Fruit fly (Drosophila melanogaster) whole organism, pupa: ENCODE data around the gene MYPT-75D.
A peak's percentile ranks its signal among the peaks of the same experiment; 100 is the strongest.

Source experiments
- CG10348 ChIP-seq: fragments of 200-800 bp; sonication (Bioruptor generic); IDR thresholded peaks from 2 replicates; pipeline ENCODE4 v1.3.6; 2022; ENCODE audit warnings: missing biosample characterization, missing genetic modification characterization
- CG12605 ChIP-seq: fragments of 200-800 bp; sonication (Bioruptor generic); IDR thresholded peaks from 2 replicates; pipeline ENCODE4 v1.3.6; 2022; ENCODE audit warnings: missing biosample characterization, missing genetic modification characterization
- CG13204 ChIP-seq: fragments of 200-800 bp; sonication (Bioruptor generic); optimal IDR thresholded peaks from 2 replicates; lab custom pipeline; 2018; ENCODE audit warnings: missing biosample characterization, mild to moderate bottlenecking, missing genetic modification characterization, moderate library complexity
- CG14655 ChIP-seq: fragments of 200-800 bp; sonication (Bioruptor generic); optimal IDR thresholded peaks from 3 replicates; lab custom pipeline; 2017; ENCODE audit warnings: mild to moderate bottlenecking, missing biosample characterization, missing genetic modification reagents, missing genetic modification characterization
- CG15710 ChIP-seq: fragments of 200-800 bp; sonication (Bioruptor generic); optimal IDR thresholded peaks from 2 replicates; lab custom pipeline; 2018; ENCODE audit warnings: missing biosample characterization, mild to moderate bottlenecking, missing genetic modification characterization, moderate library complexity
- CG17806 ChIP-seq: fragments of 200-800 bp; sonication (Bioruptor generic); optimal IDR thresholded peaks from 2 replicates; lab custom pipeline; 2018; ENCODE audit warnings: missing biosample characterization, mild to moderate bottlenecking, missing genetic modification characterization, moderate library complexity
- CG32121 ChIP-seq: fragments of 200-800 bp; sonication (Bioruptor generic); IDR thresholded peaks from 2 replicates; pipeline ENCODE4 v1.3.6; 2022; ENCODE audit warnings: missing biosample characterization, missing genetic modification characterization
- CG34367 ChIP-seq: fragments of 200-800 bp; sonication (Bioruptor generic); optimal IDR thresholded peaks from 2 replicates; lab custom pipeline; 2018; ENCODE audit warnings: missing biosample characterization, mild to moderate bottlenecking, missing genetic modification characterization
- CG4496 ChIP-seq: fragments of 200-800 bp; sonication (Bioruptor generic); IDR thresholded peaks from 3 replicates; pipeline ENCODE4 v1.3.6; 2022; ENCODE audit warnings: missing biosample characterization, missing genetic modification characterization
- CG8159 ChIP-seq: fragments of 200-800 bp; sonication (Bioruptor generic); optimal IDR thresholded peaks from 3 replicates; lab custom pipeline; 2018; ENCODE audit warnings: missing biosample characterization, mild to moderate bottlenecking, missing genetic modification characterization, moderate library complexity
- CG8301 ChIP-seq: fragments of 200-800 bp; sonication (Bioruptor generic); optimal IDR thresholded peaks from 2 replicates; lab custom pipeline; 2018; ENCODE audit warnings: missing biosample characterization, mild to moderate bottlenecking, missing genetic modification characterization
- CG9948 ChIP-seq: fragments of 200-800 bp; sonication (Bioruptor generic); optimal IDR thresholded peaks from 2 replicates; lab custom pipeline; 2018; ENCODE audit warnings: missing biosample characterization, mild to moderate bottlenecking, missing genetic modification characterization, moderate library complexity
- D1 ChIP-seq: fragments of 200-800 bp; sonication (Bioruptor generic); optimal IDR thresholded peaks from 2 replicates; lab custom pipeline; 2018; ENCODE audit warnings: missing biosample characterization, mild to moderate bottlenecking, missing genetic modification characterization, moderate library complexity
- EcR ChIP-seq: fragments of 200-800 bp; sonication (Bioruptor generic); optimal IDR thresholded peaks from 3 replicates; lab custom pipeline; 2019; ENCODE audit warnings: missing biosample characterization, missing genetic modification characterization, mild to moderate bottlenecking, moderate library complexity, missing genetic modification reagents
- Ets98B ChIP-seq: fragments of 200-800 bp; sonication (Bioruptor generic); IDR thresholded peaks from 2 replicates; pipeline ENCODE4 v1.3.6; 2022; ENCODE audit warnings: missing biosample characterization, missing genetic modification characterization
- Pif1A ChIP-seq: fragments of 200-800 bp; sonication (Bioruptor generic); optimal IDR thresholded peaks from 3 replicates; lab custom pipeline; 2016; ENCODE audit warnings: missing biosample characterization, missing genetic modification characterization
- Pif1B ChIP-seq: fragments of 200-800 bp; sonication (Bioruptor generic); optimal IDR thresholded peaks from 3 replicates; lab custom pipeline; 2016; ENCODE audit warnings: missing biosample characterization, missing genetic modification characterization
- Snoo ChIP-seq: fragments of 200-800 bp; sonication (Bioruptor generic); optimal IDR thresholded peaks from 3 replicates; lab custom pipeline; 2017; ENCODE audit warnings: missing biosample characterization, mild to moderate bottlenecking, missing genetic modification characterization, inconsistent platforms
- fd96Ca ChIP-seq: fragments of 200-800 bp; sonication (Bioruptor generic); IDR thresholded peaks from 3 replicates; pipeline ENCODE4 v1.3.6; 2022; ENCODE audit warnings: missing biosample characterization, missing genetic modification characterization
- gl ChIP-seq: fragments of 200-800 bp; sonication (Bioruptor generic); optimal IDR thresholded peaks from 2 replicates; lab custom pipeline; 2018; ENCODE audit warnings: missing biosample characterization, mild to moderate bottlenecking, missing genetic modification characterization
- rn ChIP-seq: fragments of 200-800 bp; sonication (Bioruptor generic); IDR thresholded peaks from 2 replicates; pipeline ENCODE4 v1.3.6; 2022; ENCODE audit warnings: missing biosample characterization, missing genetic modification characterization

The MYPT-75D gene

DNA sequence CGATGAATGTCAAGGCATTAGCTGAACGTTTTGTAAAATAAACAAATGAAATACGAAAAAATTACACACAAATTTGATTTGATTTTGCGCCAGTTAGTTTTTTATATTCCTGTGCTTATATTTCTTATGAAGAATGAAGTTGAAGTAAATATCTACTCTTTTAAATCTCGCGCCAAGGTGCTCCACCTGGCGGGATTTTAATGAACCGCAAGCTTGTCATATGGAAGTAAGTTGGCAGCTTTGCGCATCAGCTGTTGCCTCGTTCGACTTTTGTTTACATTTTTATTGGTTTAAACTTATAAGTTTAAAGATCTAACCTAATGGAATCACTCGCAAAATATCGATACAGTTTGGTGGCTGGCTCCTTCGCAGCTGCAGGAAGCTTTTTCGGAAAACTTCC is 41.4 kb downstream of the MYPT-75D start, which contains the start of gene CG42495:
Gene CG42495, plus strand, starts transcription at position 247 of the 400 bp plus-strand sequence.
- no peak for TF ChIP-seq rn (GFP tag; lab: Robert Waterston, UW)
- no peak for TF ChIP-seq CG14655 (GFP tag; lab: Kevin White, UChicago)
- no peak for TF ChIP-seq CG15710
- TF ChIP-seq CG8301, result no peak
- TF ChIP-seq D1 (tag; lab: Kevin White, UChicago), result peak; percentile 47
- no peak for TF ChIP-seq CG4496 (GFP tag; lab: Robert Waterston, UW)

DNA sequence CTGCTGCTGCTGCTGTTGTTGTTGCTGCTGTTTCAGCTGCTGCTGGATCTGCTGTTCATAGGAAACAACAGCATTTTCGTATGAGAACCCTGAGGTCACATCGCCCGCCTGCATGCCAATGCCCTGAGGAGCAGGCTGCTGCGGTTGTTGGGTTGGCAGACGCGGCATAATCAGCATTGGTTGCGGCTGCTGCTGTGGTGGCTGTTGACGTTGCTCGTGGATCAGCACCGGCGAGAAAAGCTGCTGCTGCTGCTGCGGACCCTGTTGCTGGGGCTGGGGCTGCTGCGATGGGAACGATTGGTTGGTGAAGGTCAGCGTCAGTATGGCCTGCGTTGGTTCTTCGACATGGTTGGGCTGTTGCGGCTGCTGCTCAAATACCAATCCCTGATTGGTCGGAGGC is 44.1 kb downstream of the MYPT-75D start:
- TF ChIP-seq EcR (GFP tag; lab: Kevin White, UChicago), result no peak
- TF ChIP-seq CG8301, result no peak
- no peak for TF ChIP-seq CG9948 (tag; lab: Kevin White, UChicago)
- TF ChIP-seq CG4496 (GFP tag; lab: Robert Waterston, UW), result no peak
- no peak for TF ChIP-seq Pif1B

DNA sequence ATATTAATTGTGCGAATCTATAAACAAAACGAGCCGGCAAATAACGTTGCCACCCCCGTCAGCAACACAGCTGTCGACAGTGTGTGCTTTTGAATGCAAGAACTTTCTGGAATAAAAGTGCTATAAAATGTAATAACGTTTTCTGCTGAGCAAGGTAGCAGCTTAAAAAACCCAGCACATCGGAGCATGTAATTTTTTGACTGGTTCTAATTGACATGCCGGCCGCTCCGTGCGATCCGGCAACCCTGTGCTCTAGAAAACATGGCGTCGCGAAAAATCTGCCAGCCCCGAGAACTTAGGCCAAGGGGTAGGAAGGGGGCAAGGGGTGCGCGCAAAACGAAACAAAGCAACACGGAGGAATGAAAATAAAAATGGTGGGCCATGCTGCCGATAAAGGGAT is 46.4 kb downstream of the MYPT-75D start:
- TF ChIP-seq fd96Ca (GFP tag; lab: Robert Waterston, UW) (peak; percentile 26; the same call in 1 of the 3 replicates), CG15710 (peak; percentile 2), CG34367 (tag; lab: Kevin White, UChicago) (no peak), CG4496 (GFP tag; lab: Robert Waterston, UW) (peak; percentile 49; the same call in 1 of the 3 replicates), Snoo (tag; lab: Kevin White, UChicago) (peak; percentile 55), D1 (tag; lab: Kevin White, UChicago) (no peak), CG14655 (GFP tag; lab: Kevin White, UChicago) (no peak), CG32121 (GFP tag; lab: Robert Waterston, UW) (no peak), CG17806 (peak; percentile 10), Pif1B (peak; percentile 17), CG9948 (tag; lab: Kevin White, UChicago) (peak; percentile 3), EcR (GFP tag; lab: Kevin White, UChicago) (no peak), CG8159 (tag; lab: Kevin White, UChicago) (no peak)

DNA sequence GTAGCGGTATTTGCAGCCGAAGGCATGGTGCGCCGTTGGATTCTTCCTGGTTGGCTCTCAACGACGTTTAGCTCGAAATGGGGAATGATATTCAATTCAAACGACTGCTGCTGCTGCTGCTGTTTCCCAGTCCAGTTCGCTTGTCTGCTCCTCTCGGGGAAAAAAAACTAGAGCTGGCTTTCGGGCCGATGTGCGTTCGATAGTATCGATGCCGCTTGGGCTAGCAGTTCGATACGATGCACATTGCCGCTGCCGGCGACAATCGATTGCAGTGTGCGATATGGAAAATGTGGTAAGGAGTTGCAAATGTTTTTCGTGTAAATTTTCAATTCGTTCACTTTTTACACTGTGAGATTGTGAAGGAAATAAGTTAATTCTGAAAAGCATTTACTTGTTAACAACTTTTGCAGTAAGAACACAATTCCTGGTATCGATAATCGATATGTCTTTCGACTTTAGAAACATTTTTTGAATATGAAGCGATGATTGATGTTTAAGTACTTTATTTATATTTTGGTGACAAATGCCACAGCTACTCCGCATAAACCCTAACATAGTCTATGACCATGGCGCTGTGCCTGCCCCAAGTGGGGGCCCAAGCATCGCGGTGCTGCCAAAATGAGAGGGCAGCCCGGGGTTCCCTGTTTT is 47.4 kb downstream of the MYPT-75D start, which contains the start of gene Capr:
Gene Capr, minus strand, starts transcription at position 339 of the 648 bp plus-strand sequence.
- TF ChIP-seq fd96Ca (GFP tag; lab: Robert Waterston, UW), result no peak; the same call in 2 of the 3 replicates
- no peak for TF ChIP-seq Snoo (tag; lab: Kevin White, UChicago)
- TF ChIP-seq CG34367 (tag; lab: Kevin White, UChicago), result no peak
- TF ChIP-seq Pif1B, result no peak
- peak; percentile 53; the same call in 1 of the 3 replicates for TF ChIP-seq CG4496 (GFP tag; lab: Robert Waterston, UW)
- no peak for TF ChIP-seq CG8159 (tag; lab: Kevin White, UChicago)
- no peak for TF ChIP-seq EcR (GFP tag; lab: Kevin White, UChicago)
- no peak for TF ChIP-seq CG10348 (GFP tag; lab: Robert Waterston, UW)
- no peak for TF ChIP-seq D1 (tag; lab: Kevin White, UChicago)
- TF ChIP-seq rn (GFP tag; lab: Robert Waterston, UW), result 0 out of 2 replicates have a peak, but pooled peaks have one; percentile 18
- 0 out of 2 replicates have a peak, but pooled peaks have one; percentile 17 for TF ChIP-seq CG12605
- no peak for TF ChIP-seq CG13204 (GFP tag; lab: Kevin White, UChicago)
- no peak for TF ChIP-seq CG32121 (GFP tag; lab: Robert Waterston, UW)
- TF ChIP-seq CG17806, result no peak
- peak; percentile 48 for TF ChIP-seq Ets98B (GFP tag; lab: Robert Waterston, UW)
- TF ChIP-seq gl (tag; lab: Kevin White, UChicago), result no peak
- no peak for TF ChIP-seq CG14655 (GFP tag; lab: Kevin White, UChicago)
- TF ChIP-seq CG8301, result no peak
- no peak for TF ChIP-seq CG9948 (tag; lab: Kevin White, UChicago)
- no peak for TF ChIP-seq Pif1A (GFP tag; lab: Kevin White, UChicago)
- peak; percentile 7 for TF ChIP-seq CG15710

DNA sequence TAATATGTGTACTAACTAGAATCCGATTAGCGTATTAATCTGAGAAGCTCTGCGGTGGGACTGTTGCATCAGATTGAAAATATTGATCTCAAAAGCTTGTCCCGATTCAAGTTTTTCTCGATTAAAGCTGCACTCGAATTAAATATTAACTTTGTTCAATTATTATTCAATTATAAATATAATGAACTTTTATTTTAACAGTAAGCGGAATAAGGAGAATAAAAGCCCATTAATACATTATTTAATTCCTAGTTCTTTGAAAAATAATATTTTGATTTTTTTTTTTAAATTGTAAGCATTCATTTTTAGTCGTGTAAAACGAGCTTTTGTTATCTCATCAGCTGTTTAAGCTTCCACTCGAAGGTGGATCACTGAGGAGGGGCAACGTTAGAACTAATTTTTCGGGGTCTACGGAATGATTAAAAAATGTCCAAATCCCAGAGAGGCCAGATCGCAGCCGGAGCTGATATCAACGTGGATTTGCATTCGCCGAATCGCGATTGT is 49.7 kb downstream of the MYPT-75D start, which contains the start of the genes GNBP2 and GNBP1:
Gene GNBP2, minus strand, starts transcription at position 51 of the 504 bp plus-strand sequence.
Gene GNBP1, plus strand, starts transcription at position 438 of the 504 bp plus-strand sequence.
- TF ChIP-seq CG4496 (GFP tag; lab: Robert Waterston, UW) (peak; percentile 95), CG15710 (peak; percentile 86), CG32121 (GFP tag; lab: Robert Waterston, UW) (peak; percentile 95), CG10348 (GFP tag; lab: Robert Waterston, UW) (peak; percentile 62; the same call in 1 of the 2 replicates), CG12605 (peak; percentile 93), CG9948 (tag; lab: Kevin White, UChicago) (peak; percentile 89), CG8301 (peak; percentile 88), EcR (GFP tag; lab: Kevin White, UChicago) (no peak), CG14655 (GFP tag; lab: Kevin White, UChicago) (no peak), CG17806 (peak; percentile 90), CG34367 (tag; lab: Kevin White, UChicago) (peak; percentile 78), D1 (tag; lab: Kevin White, UChicago) (no peak), CG8159 (tag; lab: Kevin White, UChicago) (peak; percentile 92), Pif1A (GFP tag; lab: Kevin White, UChicago) (no peak), rn (GFP tag; lab: Robert Waterston, UW) (peak; percentile 86), Ets98B (GFP tag; lab: Robert Waterston, UW) (peak; percentile 89), fd96Ca (GFP tag; lab: Robert Waterston, UW) (no peak), CG13204 (GFP tag; lab: Kevin White, UChicago) (no peak), Pif1B (peak; percentile 71), Snoo (tag; lab: Kevin White, UChicago) (peak; percentile 84), gl (tag; lab: Kevin White, UChicago) (peak; percentile 25)
